Worm (Caenorhabditis elegans): Measurements from ENCODE around the gene F25E5.2.

The F25E5.2 gene

DNA sequence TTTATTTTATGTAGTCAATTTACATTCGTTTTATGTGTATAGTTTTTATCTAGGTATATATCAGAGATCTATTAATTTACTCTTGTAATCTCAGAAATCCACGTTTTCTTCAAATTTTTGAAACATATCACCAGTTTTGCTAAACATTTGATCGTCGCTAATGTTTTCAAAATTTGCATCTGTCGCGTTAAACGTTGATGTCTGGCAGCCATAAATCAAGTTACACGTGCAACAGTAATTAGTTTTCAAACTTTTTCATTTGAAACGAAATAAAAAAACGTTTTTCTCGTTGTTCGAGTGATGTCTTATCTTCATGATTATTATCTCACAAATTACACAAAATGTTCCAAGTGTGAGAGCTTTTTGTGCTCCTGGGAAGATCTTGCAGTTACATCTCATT lies 42.3 kb downstream of the F25E5.2 start, which contains the start of gene srh-79:
Gene srh-79, plus strand, starts transcription at position 301 of the 400 bp plus-strand sequence.
- no peak for TF ChIP-seq ztf-29 (GFP tag; IDR thresholded peaks at IDR 0.05)
- no peak for TF ChIP-seq tab-1 (GFP tag; IDR thresholded peaks at IDR 0.05)
- TF ChIP-seq ref-1 (GFP tag; conservative IDR thresholded peaks at IDR 0.05) = no peak
- no peak for TF ChIP-seq klf-2 (GFP tag; conservative IDR thresholded peaks at IDR 0.05)
- TF ChIP-seq T22C8.4 (GFP tag; IDR thresholded peaks at IDR 0.05) = no peak
- no peak for TF ChIP-seq cog-1 (tag; optimal IDR thresholded peaks at IDR 0.05)
- no peak for TF ChIP-seq flt-1 (GFP tag; IDR thresholded peaks at IDR 0.05)
- no peak for TF ChIP-seq ztf-23 (GFP tag; IDR thresholded peaks at IDR 0.05)
- no peak for TF ChIP-seq med-1 (GFP tag; optimal IDR thresholded peaks at IDR 0.05; ENCODE audit: insufficient read depth)

DNA sequence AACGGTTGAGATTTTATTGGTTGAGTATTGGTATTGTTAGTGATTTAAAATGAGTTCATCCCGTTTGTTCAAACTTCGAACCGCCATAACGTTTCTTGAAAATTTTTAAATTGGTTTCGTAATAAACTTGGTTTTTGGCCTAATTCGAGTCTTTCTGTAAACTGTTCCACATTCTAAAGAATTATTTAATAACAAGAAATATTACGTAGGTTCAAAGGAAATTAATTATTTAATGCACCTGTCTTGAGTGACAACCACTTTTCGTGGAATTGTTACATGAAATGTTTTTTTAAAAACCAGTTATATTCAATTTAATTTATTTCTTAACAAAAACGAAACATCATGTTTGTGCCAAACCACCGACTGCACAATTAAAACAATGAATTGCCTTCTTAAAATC lies 46.1 kb downstream of the F25E5.2 start:
- no peak for TF ChIP-seq ztf-29 (GFP tag; IDR thresholded peaks at IDR 0.05)
- TF ChIP-seq flt-1 (GFP tag; IDR thresholded peaks at IDR 0.05) = no peak
- TF ChIP-seq ztf-23 (GFP tag; IDR thresholded peaks at IDR 0.05) = no peak
- no peak for TF ChIP-seq klf-2 (GFP tag; conservative IDR thresholded peaks at IDR 0.05)
- no peak for TF ChIP-seq med-1 (GFP tag; optimal IDR thresholded peaks at IDR 0.05; ENCODE audit: insufficient read depth)
- no peak for TF ChIP-seq ref-1 (GFP tag; conservative IDR thresholded peaks at IDR 0.05)
- TF ChIP-seq cog-1 (tag; optimal IDR thresholded peaks at IDR 0.05) = no peak
- no peak for TF ChIP-seq tab-1 (GFP tag; IDR thresholded peaks at IDR 0.05)
- TF ChIP-seq T22C8.4 (GFP tag; IDR thresholded peaks at IDR 0.05) = no peak

DNA sequence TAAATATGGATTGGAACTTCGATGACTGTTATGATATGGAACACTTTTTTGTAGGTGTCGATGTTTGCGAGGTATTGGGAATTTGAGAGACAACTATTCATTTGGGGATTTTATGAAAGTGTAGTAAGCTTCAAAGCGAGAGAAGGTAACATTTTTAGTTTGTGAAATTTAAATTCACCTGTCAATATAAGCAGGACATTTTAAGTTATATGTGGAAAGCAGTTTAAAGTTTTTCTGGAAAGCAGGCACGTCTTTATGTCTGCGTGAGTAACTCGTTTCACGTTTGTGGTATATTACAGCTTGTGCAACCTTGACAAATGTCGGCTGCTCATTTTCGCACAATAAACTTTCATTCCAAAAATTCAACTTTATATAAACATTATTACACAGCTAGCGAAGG lies 49.2 kb downstream of the F25E5.2 start, which contains the start of gene srh-229:
Gene srh-229, minus strand, starts transcription at position 101 of the 400 bp plus-strand sequence.
- TF ChIP-seq ztf-23 (GFP tag; IDR thresholded peaks at IDR 0.05) (no peak), cog-1 (tag; optimal IDR thresholded peaks at IDR 0.05) (no peak), med-1 (GFP tag; optimal IDR thresholded peaks at IDR 0.05; ENCODE audit: insufficient read depth) (no peak), klf-2 (GFP tag; conservative IDR thresholded peaks at IDR 0.05) (no peak), ref-1 (GFP tag; conservative IDR thresholded peaks at IDR 0.05) (no peak), ztf-29 (GFP tag; IDR thresholded peaks at IDR 0.05) (no peak), T22C8.4 (GFP tag; IDR thresholded peaks at IDR 0.05) (no peak), flt-1 (GFP tag; IDR thresholded peaks at IDR 0.05) (no peak), tab-1 (GFP tag; IDR thresholded peaks at IDR 0.05) (no peak)

DNA sequence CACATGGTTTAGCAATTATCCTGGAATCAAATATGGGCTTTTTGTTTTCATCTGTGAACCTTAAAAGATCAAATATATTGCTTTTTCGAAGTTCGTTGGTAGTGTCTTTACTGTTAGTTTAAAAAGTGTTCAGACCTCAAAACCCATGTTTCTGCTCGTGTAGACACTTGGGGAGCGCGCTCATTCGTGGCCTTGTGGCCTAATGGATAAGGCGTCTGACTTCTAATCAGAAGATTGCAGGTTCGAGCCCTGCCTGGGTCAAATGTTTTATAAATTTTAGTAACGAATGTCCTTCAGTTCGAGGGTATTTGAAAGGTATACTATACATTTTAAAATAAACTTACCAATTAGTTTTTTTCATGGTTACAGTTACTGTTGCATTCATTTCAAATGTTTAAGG lies 51.1 kb downstream of the F25E5.2 start:
- TF ChIP-seq flt-1 (GFP tag; IDR thresholded peaks at IDR 0.05) (no peak), ztf-23 (GFP tag; IDR thresholded peaks at IDR 0.05) (no peak), med-1 (GFP tag; optimal IDR thresholded peaks at IDR 0.05; ENCODE audit: insufficient read depth) (no peak), tab-1 (GFP tag; IDR thresholded peaks at IDR 0.05) (no peak), T22C8.4 (GFP tag; IDR thresholded peaks at IDR 0.05) (no peak), ref-1 (GFP tag; conservative IDR thresholded peaks at IDR 0.05) (no peak), cog-1 (tag; optimal IDR thresholded peaks at IDR 0.05) (no peak), klf-2 (GFP tag; conservative IDR thresholded peaks at IDR 0.05) (no peak), ztf-29 (GFP tag; IDR thresholded peaks at IDR 0.05) (no peak)

All from whole organism, midembryonic.